Worm (Caenorhabditis elegans): ENCODE measurements around the gene str-28.

str-28 gene

DNA sequence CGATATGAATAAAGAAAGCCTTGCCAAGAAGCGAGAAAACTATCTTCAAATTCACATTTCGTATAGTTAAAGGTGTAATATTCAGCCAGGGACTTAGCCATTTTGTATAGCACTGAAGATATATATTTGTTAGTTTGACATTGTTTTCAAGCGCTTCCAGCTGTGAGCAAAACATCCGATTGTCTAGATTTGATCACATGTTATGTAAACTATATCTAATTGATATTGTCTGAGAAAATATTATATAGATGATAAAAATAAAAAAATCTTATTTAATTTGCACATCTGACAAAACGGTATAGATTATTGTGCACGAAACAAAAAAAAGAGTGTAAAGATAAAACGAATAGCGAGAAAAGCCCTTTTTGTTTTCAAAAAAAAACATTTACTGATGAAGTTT, 8.0 kb downstream of the str-28 start, which contains the start of gene srh-89:
Gene srh-89 (minus strand): TSS at position 101 of the 400 bp plus-strand sequence.
- TF ChIP-seq cey-2 (tag; optimal IDR thresholded peaks at IDR 0.05; ENCODE audit: borderline replicate concordance, insufficient read depth) (no peak), Y5F2A.4 (GFP tag; optimal IDR thresholded peaks at IDR 0.05) (no peak), hmg-1.1 (GFP tag; IDR thresholded peaks at IDR 0.05) (no peak), lin-13 (GFP tag; optimal IDR thresholded peaks at IDR 0.05) (no peak), nhr-28 (tag; optimal IDR thresholded peaks at IDR 0.05) (no peak), F37D6.2 (tag; optimal IDR thresholded peaks at IDR 0.05) (no peak), zag-1 (tag; optimal IDR thresholded peaks at IDR 0.05) (no peak), lim-7 (GFP tag; IDR thresholded peaks at IDR 0.05) (no peak), spr-1 (tag; optimal IDR thresholded peaks at IDR 0.05) (no peak), php-3 (GFP tag; IDR thresholded peaks at IDR 0.05) (no peak)

DNA sequence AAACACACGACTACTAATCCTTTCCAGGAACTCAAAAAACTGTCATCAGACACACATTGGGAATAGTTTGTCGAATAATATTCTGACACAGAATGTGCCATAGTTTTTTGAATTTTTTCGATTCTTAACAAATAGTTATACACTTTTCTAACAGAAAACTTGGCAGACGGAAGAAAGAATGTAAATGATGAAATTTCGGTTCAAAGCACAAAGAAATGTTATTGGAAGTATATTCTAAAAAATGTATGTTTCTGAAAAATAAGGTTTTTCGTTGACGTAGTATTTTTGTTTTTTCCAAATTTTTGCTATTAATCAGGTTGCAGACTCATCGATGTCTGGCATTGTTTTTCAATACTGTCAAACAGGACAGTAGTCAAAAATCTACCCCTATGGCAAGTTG, 11.8 kb downstream of the str-28 start, which contains the start of gene srh-92:
Gene srh-92 (minus strand): TSS at position 101 of the 400 bp plus-strand sequence.
- TF ChIP-seq lsy-2 (tag; optimal IDR thresholded peaks at IDR 0.05) (no peak), madf-5 (GFP tag; IDR thresholded peaks at IDR 0.05) (no peak), unc-62 (GFP tag; optimal IDR thresholded peaks at IDR 0.05 in 1 of 2) (no peak), unc-62 (tag; optimal IDR thresholded peaks at IDR 0.05) (no peak), pha-4 (GFP tag; IDR thresholded peaks at IDR 0.05) (no peak), pha-4 (tag; optimal IDR thresholded peaks at IDR 0.05) (no peak), skn-1 (tag; optimal IDR thresholded peaks at IDR 0.05) (no peak), ceh-32 (tag; optimal IDR thresholded peaks at IDR 0.05; ENCODE audit: poor library complexity) (no peak), zag-1 (tag; optimal IDR thresholded peaks at IDR 0.05) (no peak), dmd-6 (GFP tag; IDR thresholded peaks at IDR 0.05) (no peak), nhr-6 (tag; optimal IDR thresholded peaks at IDR 0.05) (no peak), zfp-3 (GFP tag; conservative IDR thresholded peaks at IDR 0.05) (no peak), madf-9 (GFP tag; conservative IDR thresholded peaks at IDR 0.05) (no peak), fkh-10 (GFP tag; optimal IDR thresholded peaks at IDR 0.05) (no peak), nhr-11 (tag; optimal IDR thresholded peaks at IDR 0.05) (no peak)

ce11 chrV:7455008-7455407, 17.7 kb downstream of the str-28 start, which contains the start of gene F25E5.2:
Gene F25E5.2 (plus strand): TSS chrV:7455308.
- TF ChIP-seq cey-2 (tag; optimal IDR thresholded peaks at IDR 0.05; ENCODE audit: borderline replicate concordance, insufficient read depth) (no peak), madf-5 (GFP tag; IDR thresholded peaks at IDR 0.05) (no peak), rbr-2 (tag; optimal IDR thresholded peaks at IDR 0.05) (no peak), Y105C5A.15 (GFP tag; IDR thresholded peaks at IDR 0.05) (no peak), nhr-76 (tag; optimal IDR thresholded peaks at IDR 0.05) (no peak), ZK337.2 (GFP tag; IDR thresholded peaks at IDR 0.05) (no peak), lin-1 (GFP tag; IDR thresholded peaks at IDR 0.05) (no peak), hif-1 (tag; optimal IDR thresholded peaks at IDR 0.05) (no peak), set-16 (GFP tag; IDR thresholded peaks at IDR 0.05) (no peak)

ce11 chrV:7454236-7454635, 18.5 kb downstream of the str-28 start, which contains the start of gene try-8:
Gene try-8 (minus strand): TSS chrV:7454336.
- no peak for TF ChIP-seq nhr-10 (tag; optimal IDR thresholded peaks at IDR 0.05)
- TF ChIP-seq dve-1 (tag; optimal IDR thresholded peaks at IDR 0.05; ENCODE audit: insufficient read depth): no peak
- no peak for TF ChIP-seq cey-2 (tag; optimal IDR thresholded peaks at IDR 0.05; ENCODE audit: borderline replicate concordance, insufficient read depth)
- TF ChIP-seq hif-1 (tag; optimal IDR thresholded peaks at IDR 0.05): no peak
- TF ChIP-seq nhr-48 (tag; optimal IDR thresholded peaks at IDR 0.05): no peak
- no peak for TF ChIP-seq nhr-25 (tag; optimal IDR thresholded peaks at IDR 0.05; ENCODE audit: borderline replicate concordance, insufficient read depth)
- no peak for TF ChIP-seq sdz-12 (GFP tag; optimal IDR thresholded peaks at IDR 0.05)
- TF ChIP-seq madf-9 (GFP tag; conservative IDR thresholded peaks at IDR 0.05): no peak
- TF ChIP-seq lin-13 (GFP tag; optimal IDR thresholded peaks at IDR 0.05): no peak
- no peak for TF ChIP-seq lin-39 (tag; optimal IDR thresholded peaks at IDR 0.05)
- no peak for TF ChIP-seq daf-16 (GFP tag; optimal IDR thresholded peaks at IDR 0.05)
- TF ChIP-seq daf-16 (tag; optimal IDR thresholded peaks at IDR 0.05): no peak
- no peak for TF ChIP-seq ceh-82 (tag; optimal IDR thresholded peaks at IDR 0.05)
- no peak for TF ChIP-seq T20F7.1 (GFP tag; optimal IDR thresholded peaks at IDR 0.05)
